Fruit fly (Drosophila melanogaster): ENCODE data around the gene Drsl1.

dm6 chr3L:3384596-3385436, 49.2 kb upstream of the Drsl1 start:
- TF ChIP-seq psq (optimal IDR thresholded peaks at IDR 0.05) (no peak), h (optimal IDR thresholded peaks at IDR 0.05) (no peak), Myc (optimal IDR thresholded peaks at IDR 0.05) (no peak)
